Worm (Caenorhabditis elegans) whole organism, L2 larva: ENCODE results near the gene lgc-53.
A peak's percentile ranks its signal among the peaks of the same experiment; 100 is the strongest.

ENCODE experiments used
- C34F6.9 ChIP-seq: fragments of 150-350 bp; optimal IDR thresholded peaks from 2 replicates; lab custom pipeline; 2014; ENCODE audit warnings: missing biosample characterization, missing genetic modification characterization
- F13H6.1 ChIP-seq: sonication (generic microtip); optimal IDR thresholded peaks from 2 replicates; lab custom pipeline; 2016; ENCODE audit warnings: missing genetic modification characterization, missing compliant biosample characterization
- R02D3.7 ChIP-seq: fragments of 150-350 bp; optimal IDR thresholded peaks from 2 replicates; lab custom pipeline; 2014; ENCODE audit warnings: missing biosample characterization, missing genetic modification characterization
- Y55F3AM.14 ChIP-seq: fragments of 200-800 bp; sonication (Bioruptor generic); optimal IDR thresholded peaks from 2 replicates; lab custom pipeline; 2018; ENCODE audit warnings: mild to moderate bottlenecking, missing genetic modification characterization, missing compliant biosample characterization
- ZK546.5 ChIP-seq: sonication (generic microtip); optimal IDR thresholded peaks from 2 replicates; lab custom pipeline; 2017; ENCODE audit warnings: missing biosample characterization, missing genetic modification characterization
- alr-1 ChIP-seq: fragments of 150-350 bp; optimal IDR thresholded peaks from 2 replicates; lab custom pipeline; 2014; ENCODE audit warnings: missing biosample characterization, missing genetic modification characterization
- aly-2 ChIP-seq: fragments of 150-350 bp; optimal IDR thresholded peaks from 2 replicates; lab custom pipeline; 2014; ENCODE audit warnings: missing biosample characterization, missing genetic modification characterization
- ama-1 ChIP-seq: fragments of 150-350 bp; optimal IDR thresholded peaks from 2 replicates; lab custom pipeline; 2018; ENCODE audit warnings: inconsistent platforms
- blmp-1 ChIP-seq: sonication (generic microtip); optimal IDR thresholded peaks from 2 replicates; lab custom pipeline; 2017; ENCODE audit warnings: missing genetic modification characterization, mild to moderate bottlenecking, missing compliant biosample characterization, antibody characterized with exemption, moderate library complexity; ENCODE audit not compliant: insufficient read depth
- ceh-16 ChIP-seq: fragments of 150-350 bp; optimal IDR thresholded peaks from 2 replicates; lab custom pipeline; 2014; ENCODE audit warnings: missing biosample characterization, missing genetic modification characterization
- ceh-82 ChIP-seq: fragments of 150-350 bp; optimal IDR thresholded peaks from 2 replicates; lab custom pipeline; 2014; ENCODE audit warnings: missing biosample characterization, missing genetic modification characterization
- crh-2 ChIP-seq: sonication (generic microtip); optimal IDR thresholded peaks from 2 replicates; lab custom pipeline; 2017; ENCODE audit warnings: missing biosample characterization, missing genetic modification characterization
- dmd-4 ChIP-seq: sonication (generic microtip); optimal IDR thresholded peaks from 2 replicates; lab custom pipeline; 2017; ENCODE audit warnings: missing biosample characterization, missing genetic modification characterization
- egl-27 ChIP-seq: sonication (generic microtip); optimal IDR thresholded peaks from 3 replicates; lab custom pipeline; 2017; ENCODE audit warnings: missing biosample characterization, missing genetic modification reagents, missing genetic modification characterization
- elt-1 ChIP-seq: fragments of 150-350 bp; optimal IDR thresholded peaks from 2 replicates; lab custom pipeline; 2014; ENCODE audit warnings: missing biosample characterization, missing genetic modification characterization
- elt-3 ChIP-seq: sonication (generic microtip); optimal IDR thresholded peaks from 2 replicates; lab custom pipeline; 2017; ENCODE audit warnings: missing biosample characterization, missing genetic modification characterization
- fos-1 ChIP-seq: fragments of 150-350 bp; optimal IDR thresholded peaks from 2 replicates; lab custom pipeline; 2014; ENCODE audit warnings: missing biosample characterization, missing genetic modification characterization
- gmeb-1 ChIP-seq: fragments of 150-350 bp; optimal IDR thresholded peaks from 2 replicates; lab custom pipeline; 2014; ENCODE audit warnings: missing biosample characterization, missing genetic modification characterization
- lin-11 ChIP-seq: fragments of 150-350 bp; sonication (generic microtip); optimal IDR thresholded peaks from 2 replicates; lab custom pipeline; 2014; ENCODE audit warnings: missing biosample characterization, missing genetic modification characterization, inconsistent platforms, mixed read lengths
- lin-13 ChIP-seq: fragments of 150-350 bp; optimal IDR thresholded peaks from 2 replicates; lab custom pipeline; 2014; ENCODE audit warnings: missing biosample characterization, missing genetic modification reagents, missing genetic modification characterization
- lin-39 ChIP-seq: fragments of 150-350 bp; optimal IDR thresholded peaks from 2 replicates; lab custom pipeline; 2014; ENCODE audit warnings: missing biosample characterization, missing genetic modification reagents, missing genetic modification characterization
- lsy-2 ChIP-seq, 2 experiments: fragments of 150-350 bp in 1 of 2; sonication (generic microtip) in 1 of 2; optimal IDR thresholded peaks; 2 replicates each; lab custom pipeline; 2014 to 2017; ENCODE audit warnings: missing biosample characterization in 2 of 2, missing genetic modification characterization in 2 of 2
- mab-5 ChIP-seq: fragments of 150-350 bp; optimal IDR thresholded peaks from 2 replicates; lab custom pipeline; 2014; ENCODE audit warnings: missing biosample characterization, missing genetic modification characterization
- mbf-1 ChIP-seq: sonication (generic microtip); optimal IDR thresholded peaks from 2 replicates; lab custom pipeline; 2017; ENCODE audit warnings: missing biosample characterization, missing genetic modification characterization
- mdl-1 ChIP-seq, 2 experiments: fragments of 150-350 bp in 1 of 2; sonication (generic microtip) in 1 of 2; optimal IDR thresholded peaks; 2 replicates each; lab custom pipeline; 2017; ENCODE audit warnings: missing biosample characterization in 2 of 2, missing genetic modification characterization in 2 of 2
- nhr-10 ChIP-seq: sonication (generic microtip); optimal IDR thresholded peaks from 2 replicates; lab custom pipeline; 2017; ENCODE audit warnings: missing biosample characterization, missing genetic modification characterization
- nhr-11 ChIP-seq: fragments of 150-350 bp; optimal IDR thresholded peaks from 2 replicates; lab custom pipeline; 2014; ENCODE audit warnings: missing biosample characterization, missing genetic modification characterization
- nhr-12 ChIP-seq: fragments of 150-350 bp; optimal IDR thresholded peaks from 2 replicates; lab custom pipeline; 2014; ENCODE audit warnings: missing biosample characterization, missing genetic modification characterization
- nhr-129 ChIP-seq: fragments of 150-350 bp; optimal IDR thresholded peaks from 2 replicates; lab custom pipeline; 2014; ENCODE audit warnings: missing biosample characterization, missing genetic modification characterization
- nhr-21 ChIP-seq: fragments of 150-350 bp; optimal IDR thresholded peaks from 2 replicates; lab custom pipeline; 2014; ENCODE audit warnings: missing biosample characterization, missing genetic modification characterization
- nhr-23 ChIP-seq: fragments of 150-350 bp; optimal IDR thresholded peaks from 2 replicates; lab custom pipeline; 2014; ENCODE audit warnings: missing biosample characterization, missing genetic modification reagents, missing genetic modification characterization
- nhr-237 ChIP-seq: fragments of 150-350 bp; optimal IDR thresholded peaks from 2 replicates; lab custom pipeline; 2014; ENCODE audit warnings: missing biosample characterization, missing genetic modification characterization
- nhr-25 ChIP-seq: fragments of 150-350 bp; sonication (generic microtip); optimal IDR thresholded peaks from 3 replicates; lab custom pipeline; 2014; ENCODE audit warnings: missing biosample characterization, missing genetic modification characterization
- nhr-6 ChIP-seq: fragments of 150-350 bp; optimal IDR thresholded peaks from 2 replicates; lab custom pipeline; 2014; ENCODE audit warnings: missing biosample characterization, missing genetic modification characterization
- nhr-77 ChIP-seq: fragments of 150-350 bp; optimal IDR thresholded peaks from 2 replicates; lab custom pipeline; 2014; ENCODE audit warnings: missing biosample characterization, missing genetic modification characterization
- peb-1 ChIP-seq: fragments of 150-350 bp; optimal IDR thresholded peaks from 2 replicates; lab custom pipeline; 2014; ENCODE audit warnings: missing biosample characterization, missing genetic modification characterization
- sem-4 ChIP-seq: fragments of 150-350 bp; optimal IDR thresholded peaks from 2 replicates; lab custom pipeline; 2014; ENCODE audit warnings: missing biosample characterization, missing genetic modification reagents, missing genetic modification characterization
- skn-1 ChIP-seq: sonication (generic microtip); optimal IDR thresholded peaks from 2 replicates; lab custom pipeline; 2017; ENCODE audit warnings: missing biosample characterization, missing genetic modification characterization
- sma-9 ChIP-seq, 2 experiments: fragments of 150-350 bp in 1 of 2; sonication (generic microtip) in 1 of 2; optimal IDR thresholded peaks; 2 replicates each; lab custom pipeline; 2014 to 2016; ENCODE audit warnings: missing genetic modification characterization in 2 of 2, mild to moderate bottlenecking in 1 of 2, missing biosample characterization in 1 of 2, missing compliant biosample characterization in 1 of 2, missing genetic modification reagents in 1 of 2, moderate library complexity in 1 of 2
- snpc-4 ChIP-seq: fragments of 150-350 bp; optimal IDR thresholded peaks from 2 replicates; lab custom pipeline; 2014; ENCODE audit warnings: missing biosample characterization, missing genetic modification characterization
- unc-39 ChIP-seq: fragments of 150-350 bp; optimal IDR thresholded peaks from 2 replicates; lab custom pipeline; 2014; ENCODE audit warnings: missing biosample characterization, missing genetic modification characterization
- unc-55 ChIP-seq: fragments of 150-350 bp; sonication (generic microtip); optimal IDR thresholded peaks from 3 replicates; lab custom pipeline; 2014; ENCODE audit warnings: missing biosample characterization, missing genetic modification reagents, missing genetic modification characterization
- unc-62 ChIP-seq: fragments of 150-350 bp; optimal IDR thresholded peaks from 2 replicates; lab custom pipeline; 2014; ENCODE audit warnings: missing biosample characterization, missing genetic modification reagents, missing genetic modification characterization
- zag-1 ChIP-seq: fragments of 150-350 bp; optimal IDR thresholded peaks from 2 replicates; lab custom pipeline; 2014; ENCODE audit warnings: missing biosample characterization, missing genetic modification characterization
- ztf-1 ChIP-seq: fragments of 200-800 bp; sonication (Bioruptor generic); conservative IDR thresholded peaks from 2 replicates; pipeline ENCODE4 v1.3.6; 2022; ENCODE audit warnings: missing genetic modification characterization, missing compliant biosample characterization
- ztf-11 ChIP-seq: sonication (generic microtip); optimal IDR thresholded peaks from 2 replicates; lab custom pipeline; 2017; ENCODE audit warnings: missing biosample characterization, missing genetic modification characterization
- ztf-4 ChIP-seq: fragments of 150-350 bp; optimal IDR thresholded peaks from 2 replicates; lab custom pipeline; 2014; ENCODE audit warnings: missing biosample characterization, missing genetic modification characterization

The lgc-53 gene

ce11 chrX:16674632-16675031, 36.8 kb upstream of the lgc-53 start, which contains the start of gene tag-343:
TSS of gene tag-343 (minus strand) at chrX:16674732.
- TF ChIP-seq lsy-2 (tag; optimal IDR thresholded peaks at IDR 0.05; lab: Kevin White, UChicago) (no peak), mab-5 (tag; lab: Kevin White, UChicago) (no peak), aly-2 (tag; lab: Kevin White, UChicago) (no peak), gmeb-1 (tag; lab: Kevin White, UChicago) (no peak), C34F6.9 (tag; lab: Kevin White, UChicago) (no peak), nhr-6 (tag; lab: Kevin White, UChicago) (no peak), ama-1 (lab: Kevin White, UChicago) (no peak), ztf-1 (no peak), blmp-1 (no peak), crh-2 (tag; lab: Kevin White, UChicago) (no peak), ZK546.5 (tag; lab: Kevin White, UChicago) (no peak), F13H6.1 (no peak), fos-1 (tag; lab: Kevin White, UChicago) (no peak), ztf-4 (tag; lab: Kevin White, UChicago) (no peak), nhr-21 (tag; lab: Kevin White, UChicago) (no peak), unc-39 (tag; lab: Kevin White, UChicago) (no peak), elt-1 (tag; lab: Kevin White, UChicago) (no peak)
- TF ChIP-seq, all 48 proteins: peak for 0

- TF ChIP-seq fos-1 (tag; lab: Kevin White, UChicago) = peak; percentile 46
- TF ChIP-seq ZK546.5 (tag; lab: Kevin White, UChicago) = no peak
- TF ChIP-seq lin-39 = no peak
These were observed 35.8 kb upstream of the lgc-53 start for ce11 chrX:16675712-16676111.

ce11 chrX:16677672-16678071, 33.8 kb upstream of the lgc-53 start, which contains the start of gene F22H10.3:
TSS of gene F22H10.3 (minus strand) at chrX:16677707.
- TF ChIP-seq gmeb-1 (tag; lab: Kevin White, UChicago) (peak; percentile 22), peb-1 (no peak), sem-4 (tag; lab: Kevin White, UChicago) (no peak), ztf-11 (tag; lab: Kevin White, UChicago) (no peak), ztf-4 (tag; lab: Kevin White, UChicago) (no peak), fos-1 (tag; lab: Kevin White, UChicago) (peak; percentile 81), lin-11 (no peak), sma-9 (GFP tag; optimal IDR thresholded peaks at IDR 0.05; lab: Kevin White, UChicago) (peak; percentile 64), sma-9 (tag; optimal IDR thresholded peaks at IDR 0.05; lab: Kevin White, UChicago) (no peak), nhr-25 (tag; lab: Kevin White, UChicago) (no peak), C34F6.9 (tag; lab: Kevin White, UChicago) (no peak), zag-1 (no peak), ztf-1 (no peak), elt-1 (tag; lab: Kevin White, UChicago) (no peak), elt-3 (no peak), snpc-4 (tag; lab: Kevin White, UChicago) (no peak), dmd-4 (tag; lab: Kevin White, UChicago) (no peak), R02D3.7 (tag; lab: Kevin White, UChicago) (no peak), unc-62 (GFP tag; lab: Kevin White, UChicago) (no peak), mbf-1 (tag; lab: Kevin White, UChicago) (no peak), mdl-1 (tag; optimal IDR thresholded peaks at IDR 0.05; lab: Kevin White, UChicago) (no peak), nhr-77 (tag; lab: Kevin White, UChicago) (no peak), nhr-10 (tag; lab: Kevin White, UChicago) (no peak), unc-55 (GFP tag; lab: Kevin White, UChicago) (no peak), nhr-12 (tag; lab: Kevin White, UChicago) (no peak), unc-39 (tag; lab: Kevin White, UChicago) (no peak), ZK546.5 (tag; lab: Kevin White, UChicago) (no peak), crh-2 (tag; lab: Kevin White, UChicago) (peak; percentile 6), nhr-11 (no peak), mab-5 (tag; lab: Kevin White, UChicago) (no peak), nhr-129 (tag; lab: Kevin White, UChicago) (no peak), F13H6.1 (peak; percentile 22), Y55F3AM.14 (GFP tag; lab: Kevin White, UChicago) (no peak), skn-1 (tag; lab: Kevin White, UChicago) (no peak), nhr-23 (tag; lab: Kevin White, UChicago) (no peak), lin-13 (no peak), nhr-6 (tag; lab: Kevin White, UChicago) (no peak), ceh-16 (tag; lab: Kevin White, UChicago) (no peak), aly-2 (tag; lab: Kevin White, UChicago) (no peak), ceh-82 (tag; lab: Kevin White, UChicago) (no peak), ama-1 (lab: Kevin White, UChicago) (peak; percentile 47), egl-27 (tag; lab: Kevin White, UChicago) (no peak), lsy-2 (tag; optimal IDR thresholded peaks at IDR 0.05; lab: Kevin White, UChicago) (no peak), nhr-237 (tag; lab: Kevin White, UChicago) (no peak), blmp-1 (no peak), nhr-21 (tag; lab: Kevin White, UChicago) (no peak), alr-1 (tag; lab: Kevin White, UChicago) (no peak), lin-39 (no peak)
